Worm (Caenorhabditis elegans) whole organism, L2 larva: Measurements from ENCODE around the gene snu-23.

Experiments
- aly-2 ChIP-seq: fragments of 150-350 bp; optimal IDR thresholded peaks from 2 replicates; lab custom pipeline; 2014; ENCODE audit warnings: missing biosample characterization, missing genetic modification characterization
- fos-1 ChIP-seq: fragments of 150-350 bp; optimal IDR thresholded peaks from 2 replicates; lab custom pipeline; 2014; ENCODE audit warnings: missing biosample characterization, missing genetic modification characterization
- nhr-12 ChIP-seq: fragments of 150-350 bp; optimal IDR thresholded peaks from 2 replicates; lab custom pipeline; 2014; ENCODE audit warnings: missing biosample characterization, missing genetic modification characterization
- nhr-21 ChIP-seq: fragments of 150-350 bp; optimal IDR thresholded peaks from 2 replicates; lab custom pipeline; 2014; ENCODE audit warnings: missing biosample characterization, missing genetic modification characterization
- nhr-77 ChIP-seq: fragments of 150-350 bp; optimal IDR thresholded peaks from 2 replicates; lab custom pipeline; 2014; ENCODE audit warnings: missing biosample characterization, missing genetic modification characterization
- sma-9 ChIP-seq, 2 experiments: fragments of 150-350 bp in 1 of 2; sonication (generic microtip) in 1 of 2; optimal IDR thresholded peaks; 2 replicates each; lab custom pipeline; 2014 to 2016; ENCODE audit warnings: missing genetic modification characterization in 2 of 2, mild to moderate bottlenecking in 1 of 2, missing biosample characterization in 1 of 2, missing compliant biosample characterization in 1 of 2, missing genetic modification reagents in 1 of 2, moderate library complexity in 1 of 2
- unc-62 ChIP-seq: fragments of 150-350 bp; optimal IDR thresholded peaks from 2 replicates; lab custom pipeline; 2014; ENCODE audit warnings: missing biosample characterization, missing genetic modification reagents, missing genetic modification characterization
- ztf-11 ChIP-seq: sonication (generic microtip); optimal IDR thresholded peaks from 2 replicates; lab custom pipeline; 2017; ENCODE audit warnings: missing biosample characterization, missing genetic modification characterization

DNA sequence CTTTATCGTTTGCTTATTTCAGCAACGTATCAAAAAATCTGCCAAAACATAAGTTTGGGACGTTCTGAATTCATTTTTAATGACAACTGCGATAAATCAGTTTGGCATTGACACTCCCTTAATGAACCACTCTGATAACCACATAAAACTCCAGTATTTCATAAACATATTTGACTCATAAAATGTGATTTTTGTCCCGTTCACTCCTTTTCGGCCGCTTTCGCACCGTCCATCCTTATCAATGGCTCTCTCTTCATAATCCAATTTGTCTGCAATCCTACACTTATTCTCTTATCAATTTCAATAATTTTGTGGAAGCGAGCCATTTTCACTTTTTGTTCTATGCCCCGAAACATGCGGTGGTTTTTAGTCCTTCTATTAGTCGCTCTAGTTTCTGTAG, 11.4 kb downstream of the snu-23 start, which contains the start of gene pcp-1:
- TF ChIP-seq unc-62 (GFP tag; lab: Kevin White, UChicago) (no peak), nhr-77 (tag; lab: Kevin White, UChicago) (no peak), nhr-21 (tag; lab: Kevin White, UChicago) (no peak), aly-2 (no peak), fos-1 (tag; lab: Kevin White, UChicago) (peak; percentile 91), nhr-12 (tag; lab: Kevin White, UChicago) (no peak), ztf-11 (tag; lab: Kevin White, UChicago) (no peak), sma-9 (GFP tag; optimal IDR thresholded peaks at IDR 0.05; lab: Kevin White, UChicago) (peak; percentile 67), sma-9 (tag; optimal IDR thresholded peaks at IDR 0.05; lab: Kevin White, UChicago) (no peak)
